Worm (Caenorhabditis elegans) whole organism, L4/young adult: ENCODE results near the gene C28G1.2.

ENCODE experiments used
- W03F9.2 ChIP-seq: fragments of 150-350 bp; optimal IDR thresholded peaks from 2 replicates; lab custom pipeline; 2014; ENCODE audit warnings: missing biosample characterization, missing genetic modification characterization
- dao-5 ChIP-seq: sonication (generic microtip); optimal IDR thresholded peaks from 2 replicates; lab custom pipeline; 2016; ENCODE audit warnings: missing genotype, missing genetic modification characterization, moderate library complexity, missing compliant biosample characterization
- him-1 ChIP-seq: sonication (generic microtip); optimal IDR thresholded peaks from 2 replicates; lab custom pipeline; 2016; ENCODE audit warnings: missing genotype, missing genetic modification reagents, missing genetic modification characterization, missing compliant biosample characterization

DNA sequence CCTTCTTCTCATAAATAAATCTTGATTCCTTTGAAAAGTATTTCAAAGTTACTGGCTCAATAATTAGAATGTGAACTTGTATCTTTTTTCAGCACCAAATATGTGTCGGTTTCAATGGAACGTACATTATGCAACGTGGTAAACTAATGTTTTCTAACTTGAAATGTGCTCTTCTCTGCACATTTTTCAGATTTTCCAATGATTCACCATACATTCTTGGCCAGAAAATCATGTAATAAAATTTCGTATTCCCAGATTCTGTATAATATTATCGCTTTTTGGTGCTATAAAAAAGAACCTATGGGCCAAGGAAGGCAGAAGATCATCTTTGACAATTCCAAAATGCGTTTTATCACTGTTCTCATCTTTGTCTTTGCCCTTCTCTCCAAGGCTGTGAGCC lies 25.1 kb downstream of the C28G1.2 start, which contains the start of gene C06E2.9:
- TF ChIP-seq dao-5 (no peak), him-1 (tag; lab: Kevin White, UChicago) (no peak), W03F9.2 (tag; lab: Kevin White, UChicago) (no peak)
